Worm (Caenorhabditis elegans): ENCODE results near the gene ckc-1.

DNA sequence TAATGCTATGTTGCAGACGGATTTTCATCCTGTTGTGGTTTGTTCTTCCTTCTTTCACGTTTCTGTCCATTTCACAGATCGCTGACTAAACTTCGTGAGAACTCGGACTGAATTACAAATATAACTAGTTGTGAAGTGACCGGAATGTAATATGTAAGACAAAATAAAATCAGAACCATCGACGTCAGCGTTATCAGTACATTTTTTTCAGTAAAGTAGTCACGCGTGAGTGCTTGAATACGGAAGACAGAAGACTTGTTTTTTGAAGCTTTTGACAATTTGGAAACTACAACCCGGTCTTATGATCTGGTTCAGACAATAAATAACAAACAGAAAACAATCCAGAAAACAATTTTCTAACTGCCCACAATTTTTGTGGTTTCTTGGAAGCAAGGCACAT lies 5.4 kb downstream of the ckc-1 start:
- TF ChIP-seq nfya-1 (tag; optimal IDR thresholded peaks at IDR 0.05; ENCODE audit: insufficient read depth) (no peak), ztf-11 (tag; optimal IDR thresholded peaks at IDR 0.05) (no peak)

Measured in whole organism, L3 larva.